Worm (Caenorhabditis elegans): Measurements from ENCODE around the gene C03G5.14.
A peak's percentile ranks its signal among the peaks of the same experiment; 100 is the strongest.

- TF ChIP-seq him-1 (tag; optimal IDR thresholded peaks at IDR 0.05) (peak; percentile 29), dao-5 (tag; optimal IDR thresholded peaks at IDR 0.05) (no peak)
These were observed 24.3 kb downstream of the C03G5.14 start, which contains the start of gene sdha-1 for ce11 chrX:8545971-8546442.

Data from whole organism, L4/young adult.